Worm (Caenorhabditis elegans): ENCODE results near the gene slc-36.1.

DNA sequence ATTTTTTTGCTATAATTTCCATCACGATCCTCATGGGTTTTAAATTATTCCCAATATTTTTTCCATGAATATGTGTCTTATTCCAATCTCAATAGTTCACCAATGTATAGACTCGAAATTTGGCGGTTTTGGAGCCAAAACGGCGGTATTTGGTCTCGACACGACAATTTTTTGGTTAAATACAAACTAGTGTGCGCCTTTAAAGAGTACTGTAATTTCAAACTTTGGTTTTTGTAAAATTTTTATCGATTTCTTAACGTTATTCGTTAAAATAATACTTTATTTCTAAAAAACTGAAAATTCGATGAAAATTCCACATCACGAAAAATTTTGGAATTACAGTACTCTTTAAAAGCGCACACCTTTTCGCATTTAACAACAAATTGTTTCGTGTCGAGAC, 7.3 kb downstream of the slc-36.1 start:
- no peak for TF ChIP-seq W03F9.2 (tag; optimal IDR thresholded peaks at IDR 0.05)
- no peak for TF ChIP-seq him-1 (tag; optimal IDR thresholded peaks at IDR 0.05)

Measured in whole organism, L4/young adult.